Fruit fly (Drosophila melanogaster) whole organism: ENCODE results near the gene daed.

Experiments
- CG8478 ChIP-seq: fragments of >200 bp; optimal IDR thresholded peaks from 2 replicates; lab custom pipeline; 2018; ENCODE audit warnings: inconsistent platforms
- Dll ChIP-seq: fragments of >200 bp; optimal IDR thresholded peaks from 2 replicates; lab custom pipeline; 2017
- EcR ChIP-seq, 2 experiments: fragments of >200 bp; optimal IDR thresholded peaks; 2 replicates each; lab custom pipeline; 2017; ENCODE audit warnings: missing biosample characterization in 2 of 2, missing genetic modification characterization in 2 of 2, missing genetic modification reagents in 2 of 2
- pan ChIP-seq: fragments of >200 bp; optimal IDR thresholded peaks from 2 replicates; lab custom pipeline; 2017
- psq ChIP-seq: fragments of >200 bp; optimal IDR thresholded peaks from 2 replicates; lab custom pipeline; 2017
- usp ChIP-seq: fragments of >200 bp; optimal IDR thresholded peaks from 2 replicates; lab custom pipeline; 2017; ENCODE audit warnings: missing biosample characterization, missing genetic modification characterization, mixed read lengths

DNA sequence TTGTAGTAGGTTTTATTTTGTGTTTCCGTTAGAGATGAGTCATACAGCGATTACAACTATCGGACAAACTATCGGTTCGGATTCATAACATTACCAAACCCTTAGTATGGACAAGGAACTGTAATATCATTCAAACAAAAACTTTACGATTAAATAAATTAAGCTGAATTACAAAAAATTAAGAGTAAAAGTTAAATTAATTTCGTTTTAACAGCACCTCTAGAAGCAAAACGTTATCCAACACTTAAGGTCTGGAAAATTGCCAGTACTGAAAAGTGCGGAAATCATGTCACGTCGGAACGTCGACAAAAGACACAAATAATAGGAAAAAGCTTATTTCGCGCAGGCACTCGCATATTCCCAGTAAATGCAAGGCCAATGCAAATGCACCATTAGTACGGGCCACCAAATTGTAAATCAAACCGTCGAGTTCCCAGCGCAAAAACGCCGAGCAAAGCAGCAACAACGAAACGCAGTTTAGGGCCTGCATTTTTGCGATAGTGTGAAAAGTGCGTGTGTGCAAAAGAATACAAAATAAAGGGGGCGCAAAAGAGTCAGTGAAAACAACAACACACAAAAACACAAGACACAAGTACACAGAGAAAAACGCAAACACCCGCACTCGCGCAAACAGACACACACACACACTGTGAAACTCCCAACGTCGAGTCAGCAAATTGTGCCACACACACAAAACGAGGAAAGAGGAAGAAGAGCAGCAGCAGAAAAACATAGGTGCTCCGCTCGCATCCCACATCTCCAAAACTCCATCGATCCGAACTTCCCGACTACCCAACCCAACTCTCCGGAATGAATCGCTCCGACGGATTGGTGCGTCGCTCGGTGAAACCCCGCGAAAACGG lies 10.4 kb upstream of the daed start, which contains the start of the genes CG15387 and sau:
- TF ChIP-seq CG8478 = no peak
- TF ChIP-seq psq (lab: Kevin White, UChicago) = no peak
- TF ChIP-seq pan (lab: Kevin White, UChicago) = no peak
- TF ChIP-seq usp (GFP tag; lab: Kevin White, UChicago) = no peak
- no peak for TF ChIP-seq Dll (lab: Kevin White, UChicago)
- TF ChIP-seq EcR (GFP tag; optimal IDR thresholded peaks at IDR 0.05; lab: Kevin White, UChicago) = no peak
